Worm (Caenorhabditis elegans) whole organism, L1 larva: ENCODE measurements around the gene ZK1248.4.

Source experiments
- ceh-82 ChIP-seq, 3 experiments: fragments of 150-350 bp in 1 of 3; sonication (generic microtip) in 2 of 3; optimal IDR thresholded peaks; 2 replicates each; lab custom pipeline; 2014 to 2017; ENCODE audit warnings: missing biosample characterization in 3 of 3, missing genetic modification characterization in 3 of 3
- ces-1 ChIP-seq: fragments of 150-350 bp; optimal IDR thresholded peaks from 2 replicates; lab custom pipeline; 2014; ENCODE audit warnings: missing biosample characterization, missing genetic modification reagents, missing genetic modification characterization
- grh-1 ChIP-seq: fragments of 200-800 bp; sonication (Bioruptor generic); IDR thresholded peaks from 2 replicates; pipeline ENCODE4 v1.3.6; 2022; ENCODE audit warnings: missing genetic modification reagents, missing genetic modification characterization, missing compliant biosample characterization
- jun-1 ChIP-seq: fragments of 150-350 bp; optimal IDR thresholded peaks from 2 replicates; lab custom pipeline; 2014; ENCODE audit warnings: missing biosample characterization, missing genetic modification reagents, missing genetic modification characterization
- lin-13 ChIP-seq: fragments of 150-350 bp; optimal IDR thresholded peaks from 2 replicates; lab custom pipeline; 2014; ENCODE audit warnings: missing biosample characterization, missing genetic modification reagents, missing genetic modification characterization
- rnt-1 ChIP-seq: sonication (generic microtip); optimal IDR thresholded peaks from 2 replicates; lab custom pipeline; 2016; ENCODE audit warnings: mild to moderate bottlenecking, missing genetic modification characterization, moderate library complexity, missing compliant biosample characterization
- unc-62 ChIP-seq: fragments of 150-350 bp; optimal IDR thresholded peaks from 2 replicates; lab custom pipeline; 2014; ENCODE audit warnings: missing biosample characterization, missing genetic modification reagents, missing genetic modification characterization

DNA sequence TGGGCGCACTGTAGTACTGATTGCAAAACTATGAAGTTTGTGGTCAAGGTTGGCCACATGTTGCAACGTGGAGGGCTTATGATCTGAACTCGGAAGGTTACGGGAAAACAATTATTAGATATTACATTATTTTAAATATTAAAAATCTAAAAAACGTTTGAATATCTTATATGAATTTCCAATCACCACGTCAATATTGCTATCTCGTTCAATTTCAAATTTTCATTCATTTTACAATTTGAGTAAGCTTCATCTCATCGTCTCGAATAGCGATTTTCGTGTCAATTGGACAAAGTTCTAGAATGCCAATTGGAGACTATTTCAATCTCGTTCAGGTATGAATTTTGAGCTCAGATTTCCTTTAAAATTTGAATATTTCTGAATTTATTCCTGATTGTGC, 2.1 kb upstream of the ZK1248.4 start, which contains the start of gene ZK1248.20:
- TF ChIP-seq grh-1 (no peak), lin-13 (GFP tag; lab: Kevin White, UChicago) (no peak), unc-62 (GFP tag; lab: Kevin White, UChicago) (no peak), ceh-82 (tag; optimal IDR thresholded peaks at IDR 0.05; lab: Kevin White, UChicago) (no peak), rnt-1 (tag; lab: Kevin White, UChicago) (no peak), jun-1 (tag; lab: Kevin White, UChicago) (no peak), ces-1 (GFP tag; lab: Kevin White, UChicago) (no peak)
